Worm (Caenorhabditis elegans): ENCODE measurements around the gene Y73F8A.26.
A peak's percentile ranks its signal among the peaks of the same experiment; 100 is the strongest.

Gene Y73F8A.26

ce11 chrIV:15471430-15471829 is 2.0 kb upstream of the Y73F8A.26 start, which contains the start of gene ntl-11:
ntl-11 (minus strand) TSS chrIV:15471495.
- peak; percentile 95 for TF ChIP-seq sem-4 (tag; optimal IDR thresholded peaks at IDR 0.05)
- peak; percentile 55 for TF ChIP-seq ceh-16 (tag; optimal IDR thresholded peaks at IDR 0.05)
- peak; percentile 99 for TF ChIP-seq C34F6.9 (tag; optimal IDR thresholded peaks at IDR 0.05)
- TF ChIP-seq ztf-1 (GFP tag; conservative IDR thresholded peaks at IDR 0.05): no peak
- TF ChIP-seq ZK546.5 (tag; optimal IDR thresholded peaks at IDR 0.05): peak; percentile 70
- TF ChIP-seq nhr-23 (tag; optimal IDR thresholded peaks at IDR 0.05): no peak
- TF ChIP-seq nhr-77 (tag; optimal IDR thresholded peaks at IDR 0.05): peak; percentile 91
- no peak for TF ChIP-seq peb-1 (tag; optimal IDR thresholded peaks at IDR 0.05)
- peak; percentile 96 for TF ChIP-seq egl-27 (tag; optimal IDR thresholded peaks at IDR 0.05)
- peak; percentile 85 for TF ChIP-seq nhr-237 (tag; optimal IDR thresholded peaks at IDR 0.05)
- peak; percentile 2 for TF ChIP-seq ztf-11 (tag; optimal IDR thresholded peaks at IDR 0.05)
- peak; percentile 28 for TF ChIP-seq ama-1 (optimal IDR thresholded peaks at IDR 0.05)
- TF ChIP-seq gmeb-1 (tag; optimal IDR thresholded peaks at IDR 0.05): peak; percentile 94
- TF ChIP-seq F13H6.1 (tag; optimal IDR thresholded peaks at IDR 0.05): peak; percentile 96
- TF ChIP-seq crh-2 (tag; optimal IDR thresholded peaks at IDR 0.05): peak; percentile 98
- TF ChIP-seq sma-9 (GFP tag; optimal IDR thresholded peaks at IDR 0.05): peak; percentile 97
- no peak for TF ChIP-seq sma-9 (tag; optimal IDR thresholded peaks at IDR 0.05)
- TF ChIP-seq nhr-12 (tag; optimal IDR thresholded peaks at IDR 0.05): no peak
- TF ChIP-seq blmp-1 (tag; optimal IDR thresholded peaks at IDR 0.05; ENCODE audit: insufficient read depth): peak; percentile 72
- TF ChIP-seq snpc-4 (tag; optimal IDR thresholded peaks at IDR 0.05): peak; percentile 87
- TF ChIP-seq Y55F3AM.14 (GFP tag; optimal IDR thresholded peaks at IDR 0.05): peak; percentile 72
- no peak for TF ChIP-seq lin-39 (tag; optimal IDR thresholded peaks at IDR 0.05)
- no peak for TF ChIP-seq unc-39 (tag; optimal IDR thresholded peaks at IDR 0.05)
- TF ChIP-seq lsy-2 (tag; optimal IDR thresholded peaks at IDR 0.05): peak; percentile 96 to 97
- TF ChIP-seq R02D3.7 (tag; optimal IDR thresholded peaks at IDR 0.05): peak; percentile 72
- peak; percentile 97 for TF ChIP-seq lin-13 (GFP tag; optimal IDR thresholded peaks at IDR 0.05)
- TF ChIP-seq nhr-129 (tag; optimal IDR thresholded peaks at IDR 0.05): peak; percentile 95
- TF ChIP-seq elt-1 (tag; optimal IDR thresholded peaks at IDR 0.05): peak; percentile 6
- TF ChIP-seq nhr-11 (tag; optimal IDR thresholded peaks at IDR 0.05): no peak
- TF ChIP-seq alr-1 (tag; optimal IDR thresholded peaks at IDR 0.05): no peak
- peak; percentile 97 for TF ChIP-seq sma-3 (GFP tag; optimal IDR thresholded peaks at IDR 0.05)
- peak; percentile 96 for TF ChIP-seq mab-5 (tag; optimal IDR thresholded peaks at IDR 0.05)
- no peak for TF ChIP-seq mbf-1 (tag; optimal IDR thresholded peaks at IDR 0.05)
- peak; percentile 99 for TF ChIP-seq unc-55 (GFP tag; optimal IDR thresholded peaks at IDR 0.05)
- TF ChIP-seq nhr-25 (tag; optimal IDR thresholded peaks at IDR 0.05): peak; percentile 97
- peak; percentile 97 for TF ChIP-seq nhr-21 (tag; optimal IDR thresholded peaks at IDR 0.05)
- peak; percentile 85 for TF ChIP-seq lin-11 (tag; optimal IDR thresholded peaks at IDR 0.05)
- TF ChIP-seq fos-1 (tag; optimal IDR thresholded peaks at IDR 0.05): peak; percentile 91
- TF ChIP-seq unc-62 (GFP tag; optimal IDR thresholded peaks at IDR 0.05): peak; percentile 71
- peak; percentile 69 for TF ChIP-seq dmd-4 (tag; optimal IDR thresholded peaks at IDR 0.05)
- TF ChIP-seq aly-2 (tag; optimal IDR thresholded peaks at IDR 0.05): peak; percentile 29
- no peak for TF ChIP-seq elt-3 (tag; optimal IDR thresholded peaks at IDR 0.05)
- TF ChIP-seq nhr-6 (tag; optimal IDR thresholded peaks at IDR 0.05): peak; percentile 96
- peak; percentile 86 for TF ChIP-seq zag-1 (tag; optimal IDR thresholded peaks at IDR 0.05)
- peak; percentile 94 for TF ChIP-seq ztf-4 (tag; optimal IDR thresholded peaks at IDR 0.05)
- peak; percentile 30 for TF ChIP-seq skn-1 (tag; optimal IDR thresholded peaks at IDR 0.05)
- TF ChIP-seq nhr-10 (tag; optimal IDR thresholded peaks at IDR 0.05): peak; percentile 88
- peak in 1 of 2 experiments; percentile 74 for TF ChIP-seq mdl-1 (tag; optimal IDR thresholded peaks at IDR 0.05)
- TF ChIP-seq ceh-82 (tag; optimal IDR thresholded peaks at IDR 0.05): peak; percentile 92
